Worm (Caenorhabditis elegans): ENCODE data around the gene H12C20.7.

The H12C20.7 gene

ce11 chrV:11614805-11615497, 42.2 kb upstream of the H12C20.7 start:
- peak; percentile 67 for TF ChIP-seq elt-1 (tag; optimal IDR thresholded peaks at IDR 0.05; ENCODE audit: borderline replicate concordance, insufficient read depth)
- TF ChIP-seq lsy-2 (tag; optimal IDR thresholded peaks at IDR 0.05): no peak

ce11 chrV:11613007-11613406, 40.2 kb upstream of the H12C20.7 start, which contains the start of gene tag-290:
Gene tag-290, plus strand, starts transcription at chrV:11613307.
- TF ChIP-seq pha-4 (tag; optimal IDR thresholded peaks at IDR 0.05): no peak
- TF ChIP-seq M03D4.4 (tag; optimal IDR thresholded peaks at IDR 0.05): no peak
- no peak for TF ChIP-seq sptf-1 (tag; optimal IDR thresholded peaks at IDR 0.05)
- no peak for TF ChIP-seq nhr-28 (tag; optimal IDR thresholded peaks at IDR 0.05)

ce11 chrV:11610481-11610880, 37.7 kb upstream of the H12C20.7 start, which contains the start of gene sas-5:
Gene sas-5, plus strand, starts transcription at chrV:11610737.
- TF ChIP-seq hlh-1 (tag; optimal IDR thresholded peaks at IDR 0.05) (peak; percentile 83), mep-1 (tag; optimal IDR thresholded peaks at IDR 0.05) (peak; percentile 70), elt-1 (tag; optimal IDR thresholded peaks at IDR 0.05; ENCODE audit: borderline replicate concordance, insufficient read depth) (peak; percentile 5), drap-1 (GFP tag; optimal IDR thresholded peaks at IDR 0.05) (peak; percentile 88), unc-39 (tag; optimal IDR thresholded peaks at IDR 0.05) (no peak), nhr-237 (tag; optimal IDR thresholded peaks at IDR 0.05) (peak; percentile 53), nhr-28 (tag; optimal IDR thresholded peaks at IDR 0.05) (peak; percentile 5), ceh-39 (tag; optimal IDR thresholded peaks at IDR 0.05) (no peak), mls-2 (tag; optimal IDR thresholded peaks at IDR 0.05) (peak; percentile 89), zip-8 (tag; optimal IDR thresholded peaks at IDR 0.05) (no peak), elt-3 (tag; optimal IDR thresholded peaks at IDR 0.05) (peak; percentile 12), ces-1 (GFP tag; optimal IDR thresholded peaks at IDR 0.05) (peak; percentile 55), tbx-8 (GFP tag; optimal IDR thresholded peaks at IDR 0.05) (peak; percentile 80), mab-5 (tag; optimal IDR thresholded peaks at IDR 0.05) (peak; percentile 18), bed-3 (GFP tag; optimal IDR thresholded peaks at IDR 0.05) (peak; percentile 62), ceh-83 (GFP tag; optimal IDR thresholded peaks at IDR 0.05) (peak; percentile 81), sem-2 (GFP tag; optimal IDR thresholded peaks at IDR 0.05) (peak; percentile 51), flh-1 (GFP tag; optimal IDR thresholded peaks at IDR 0.05) (peak; percentile 75), ham-2 (GFP tag; optimal IDR thresholded peaks at IDR 0.05) (peak; percentile 55), lsy-2 (tag; optimal IDR thresholded peaks at IDR 0.05) (peak; percentile 73), blmp-1 (tag; optimal IDR thresholded peaks at IDR 0.05) (peak; percentile 45), lin-32 (GFP tag; optimal IDR thresholded peaks at IDR 0.05) (peak; percentile 48), sptf-1 (tag; optimal IDR thresholded peaks at IDR 0.05) (peak; percentile 94), unc-120 (tag; optimal IDR thresholded peaks at IDR 0.05; ENCODE audit: poor library complexity, severe bottlenecking) (peak; percentile 92), nhr-76 (tag; optimal IDR thresholded peaks at IDR 0.05) (peak; percentile 19), unc-62 (GFP tag; optimal IDR thresholded peaks at IDR 0.05) (no peak), cnd-1 (tag; optimal IDR thresholded peaks at IDR 0.05) (peak; percentile 73), lin-13 (tag; optimal IDR thresholded peaks at IDR 0.05) (peak; percentile 6), nhr-2 (tag; optimal IDR thresholded peaks at IDR 0.05) (no peak), nhr-12 (tag; optimal IDR thresholded peaks at IDR 0.05) (peak; percentile 37), ceh-43 (GFP tag; optimal IDR thresholded peaks at IDR 0.05) (no peak), snpc-4 (tag; optimal IDR thresholded peaks at IDR 0.05) (no peak), ztf-11 (tag; optimal IDR thresholded peaks at IDR 0.05) (peak; percentile 77), pha-4 (tag; optimal IDR thresholded peaks at IDR 0.05) (peak; percentile 37), M03D4.4 (tag; optimal IDR thresholded peaks at IDR 0.05) (peak; percentile 87)

ce11 chrV:11610049-11610448, 37.3 kb upstream of the H12C20.7 start, which contains the start of gene piit-1:
Gene piit-1, minus strand, starts transcription at chrV:11610149.
- TF ChIP-seq blmp-1 (tag; optimal IDR thresholded peaks at IDR 0.05): no peak
- TF ChIP-seq lin-32 (GFP tag; optimal IDR thresholded peaks at IDR 0.05): no peak
- TF ChIP-seq nhr-2 (tag; optimal IDR thresholded peaks at IDR 0.05): no peak
- TF ChIP-seq ceh-43 (GFP tag; optimal IDR thresholded peaks at IDR 0.05): no peak
- TF ChIP-seq nhr-76 (tag; optimal IDR thresholded peaks at IDR 0.05): no peak
- no peak for TF ChIP-seq mab-5 (tag; optimal IDR thresholded peaks at IDR 0.05)
- TF ChIP-seq flh-1 (GFP tag; optimal IDR thresholded peaks at IDR 0.05): no peak
- no peak for TF ChIP-seq ceh-39 (tag; optimal IDR thresholded peaks at IDR 0.05)
- no peak for TF ChIP-seq M03D4.4 (tag; optimal IDR thresholded peaks at IDR 0.05)
- no peak for TF ChIP-seq ztf-11 (tag; optimal IDR thresholded peaks at IDR 0.05)
- TF ChIP-seq snpc-4 (tag; optimal IDR thresholded peaks at IDR 0.05): no peak
- no peak for TF ChIP-seq ces-1 (GFP tag; optimal IDR thresholded peaks at IDR 0.05)
- TF ChIP-seq hlh-1 (tag; optimal IDR thresholded peaks at IDR 0.05): no peak
- TF ChIP-seq nhr-28 (tag; optimal IDR thresholded peaks at IDR 0.05): no peak
- TF ChIP-seq elt-1 (tag; optimal IDR thresholded peaks at IDR 0.05; ENCODE audit: borderline replicate concordance, insufficient read depth): no peak
- no peak for TF ChIP-seq elt-3 (tag; optimal IDR thresholded peaks at IDR 0.05)
- TF ChIP-seq drap-1 (GFP tag; optimal IDR thresholded peaks at IDR 0.05): no peak
- TF ChIP-seq unc-120 (tag; optimal IDR thresholded peaks at IDR 0.05; ENCODE audit: poor library complexity, severe bottlenecking): no peak
- no peak for TF ChIP-seq lsy-2 (tag; optimal IDR thresholded peaks at IDR 0.05)
- no peak for TF ChIP-seq nhr-237 (tag; optimal IDR thresholded peaks at IDR 0.05)

Measured in whole organism, mixed stage, embryonic.